Worm (Caenorhabditis elegans): ENCODE results near the gene ZC196.8.

ce11 chrV:8769154-8769553 lies 47.1 kb upstream of the ZC196.8 start:
- TF ChIP-seq pqm-1 (tag; optimal IDR thresholded peaks at IDR 0.05): peak; percentile 74
- TF ChIP-seq aly-2 (tag; optimal IDR thresholded peaks at IDR 0.05): no peak
- TF ChIP-seq ZK546.5 (tag; optimal IDR thresholded peaks at IDR 0.05): no peak
- TF ChIP-seq nhr-11 (tag; optimal IDR thresholded peaks at IDR 0.05): no peak
- no peak for TF ChIP-seq unc-62 (GFP tag; optimal IDR thresholded peaks at IDR 0.05 in 1 of 2)
- TF ChIP-seq unc-62 (tag; optimal IDR thresholded peaks at IDR 0.05): no peak
- peak; percentile 86 for TF ChIP-seq tra-1 (GFP tag; IDR thresholded peaks at IDR 0.05)
- no peak for TF ChIP-seq daf-8 (GFP tag; IDR thresholded peaks at IDR 0.05)

Data from whole organism, L4 larva.